Worm (Caenorhabditis elegans) whole organism, L3 larva: ENCODE measurements around the gene col-143.

Experiments used
- R02D3.7 ChIP-seq: fragments of 150-350 bp; optimal IDR thresholded peaks from 2 replicates; lab custom pipeline; 2014; ENCODE audit warnings: missing biosample characterization, missing genetic modification characterization
- ZK546.5 ChIP-seq: sonication (generic microtip); optimal IDR thresholded peaks from 2 replicates; lab custom pipeline; 2017; ENCODE audit warnings: missing biosample characterization, missing genetic modification characterization
- aly-2 ChIP-seq: fragments of 150-350 bp; optimal IDR thresholded peaks from 2 replicates; lab custom pipeline; 2014; ENCODE audit warnings: missing biosample characterization, missing genetic modification characterization
- ama-1 ChIP-seq: fragments of 150-350 bp; optimal IDR thresholded peaks from 2 replicates; lab custom pipeline; 2018
- ceh-16 ChIP-seq: sonication (generic microtip); optimal IDR thresholded peaks from 2 replicates; lab custom pipeline; 2017; ENCODE audit warnings: missing biosample characterization, missing genetic modification characterization
- ceh-28 ChIP-seq: fragments of 150-350 bp; optimal IDR thresholded peaks from 2 replicates; lab custom pipeline; 2014; ENCODE audit warnings: missing biosample characterization, missing genetic modification reagents, missing genetic modification characterization
- daf-12 ChIP-seq: fragments of 150-350 bp; optimal IDR thresholded peaks from 2 replicates; lab custom pipeline; 2014; ENCODE audit warnings: missing biosample characterization, missing genetic modification reagents, missing genetic modification characterization
- egl-5 ChIP-seq: fragments of 150-350 bp; optimal IDR thresholded peaks from 2 replicates; lab custom pipeline; 2017; ENCODE audit warnings: missing biosample characterization, missing genetic modification reagents, missing genetic modification characterization, inconsistent platforms
- elt-1 ChIP-seq: fragments of 150-350 bp; optimal IDR thresholded peaks from 2 replicates; lab custom pipeline; 2014; ENCODE audit warnings: missing biosample characterization, missing genetic modification characterization
- elt-2 ChIP-seq: sonication (generic microtip); optimal IDR thresholded peaks from 2 replicates; lab custom pipeline; 2016; ENCODE audit warnings: missing genetic modification reagents, mild to moderate bottlenecking, missing genetic modification characterization, missing compliant biosample characterization
- elt-3 ChIP-seq, 3 experiments: fragments of 150-350 bp in 1 of 3; sonication (generic microtip) in 2 of 3; optimal IDR thresholded peaks; 2 replicates in 2 of 3; 4 replicates in 1 of 3; lab custom pipeline; 2014 to 2017; ENCODE audit warnings: missing biosample characterization in 3 of 3, missing genetic modification characterization in 3 of 3
- eor-1 ChIP-seq, 2 experiments: fragments of 150-350 bp; optimal IDR thresholded peaks; 2 replicates each; lab custom pipeline; 2014 to 2018; ENCODE audit warnings: missing biosample characterization in 2 of 2, missing genetic modification characterization in 2 of 2
- fkh-10 ChIP-seq: sonication (generic microtip); optimal IDR thresholded peaks from 2 replicates; lab custom pipeline; 2017; ENCODE audit warnings: missing biosample characterization, missing genetic modification reagents, missing genetic modification characterization
- fkh-2 ChIP-seq: fragments of 150-350 bp; optimal IDR thresholded peaks from 2 replicates; lab custom pipeline; 2014; ENCODE audit warnings: missing biosample characterization, missing genetic modification reagents, missing genetic modification characterization
- fos-1 ChIP-seq: fragments of 150-350 bp; optimal IDR thresholded peaks from 2 replicates; lab custom pipeline; 2014; ENCODE audit warnings: missing biosample characterization, missing genetic modification characterization
- hmg-11 ChIP-seq: sonication (generic microtip); optimal IDR thresholded peaks from 2 replicates; lab custom pipeline; 2016; ENCODE audit warnings: missing genetic modification characterization, missing compliant biosample characterization
- jun-1 ChIP-seq: fragments of 150-350 bp; optimal IDR thresholded peaks from 2 replicates; lab custom pipeline; 2014; ENCODE audit warnings: missing biosample characterization, missing genetic modification reagents, missing genetic modification characterization
- lin-15B ChIP-seq: fragments of 150-350 bp; optimal IDR thresholded peaks from 2 replicates; lab custom pipeline; 2014; ENCODE audit warnings: missing biosample characterization, missing genetic modification characterization
- lin-39 ChIP-seq: fragments of 150-350 bp; optimal IDR thresholded peaks from 2 replicates; lab custom pipeline; 2018; ENCODE audit warnings: missing biosample characterization, missing genetic modification reagents, missing genetic modification characterization
- lsy-12 ChIP-seq: sonication (generic microtip); optimal IDR thresholded peaks from 2 replicates; lab custom pipeline; 2016; ENCODE audit warnings: mild to moderate bottlenecking, missing genetic modification characterization, missing compliant biosample characterization
- mdl-1 ChIP-seq: fragments of 150-350 bp; optimal IDR thresholded peaks from 2 replicates; lab custom pipeline; 2014; ENCODE audit warnings: missing biosample characterization, missing genetic modification characterization
- nfya-1 ChIP-seq: sonication (generic microtip); optimal IDR thresholded peaks from 2 replicates; lab custom pipeline; 2017; ENCODE audit warnings: missing genetic modification characterization, mild to moderate bottlenecking, missing compliant biosample characterization, antibody characterized with exemption, moderate library complexity; ENCODE audit not compliant: insufficient read depth
- nhr-11 ChIP-seq: fragments of 150-350 bp; optimal IDR thresholded peaks from 2 replicates; lab custom pipeline; 2014; ENCODE audit warnings: missing biosample characterization, missing genetic modification characterization
- nhr-12 ChIP-seq: fragments of 150-350 bp; optimal IDR thresholded peaks from 2 replicates; lab custom pipeline; 2014; ENCODE audit warnings: missing biosample characterization, missing genetic modification characterization
- nhr-23 ChIP-seq: fragments of 150-350 bp; optimal IDR thresholded peaks from 2 replicates; lab custom pipeline; 2014; ENCODE audit warnings: missing biosample characterization, missing genetic modification reagents, missing genetic modification characterization
- nhr-237 ChIP-seq: fragments of 150-350 bp; optimal IDR thresholded peaks from 2 replicates; lab custom pipeline; 2014; ENCODE audit warnings: missing biosample characterization, missing genetic modification characterization
- nhr-28 ChIP-seq: fragments of 150-350 bp; optimal IDR thresholded peaks from 2 replicates; lab custom pipeline; 2014; ENCODE audit warnings: missing biosample characterization, missing genetic modification characterization
- nhr-43 ChIP-seq: sonication (generic microtip); optimal IDR thresholded peaks from 2 replicates; lab custom pipeline; 2016; ENCODE audit warnings: mild to moderate bottlenecking, missing genetic modification characterization, missing compliant biosample characterization; ENCODE audit not compliant: poor library complexity, severe bottlenecking
- nhr-67 ChIP-seq: fragments of 150-350 bp; optimal IDR thresholded peaks from 2 replicates; lab custom pipeline; 2014; ENCODE audit warnings: missing biosample characterization, missing genetic modification characterization
- nhr-76 ChIP-seq: fragments of 150-350 bp; sonication (generic microtip); optimal IDR thresholded peaks from 5 replicates; lab custom pipeline; 2014; ENCODE audit warnings: missing biosample characterization, missing genetic modification characterization
- nhr-77 ChIP-seq: fragments of 150-350 bp; optimal IDR thresholded peaks from 2 replicates; lab custom pipeline; 2014; ENCODE audit warnings: missing biosample characterization, missing genetic modification characterization
- pha-4 ChIP-seq: fragments of 150-350 bp; optimal IDR thresholded peaks from 2 replicates; lab custom pipeline; 2014; ENCODE audit warnings: missing biosample characterization, missing genetic modification reagents, missing genetic modification characterization
- pqm-1 ChIP-seq: fragments of 150-350 bp; optimal IDR thresholded peaks from 2 replicates; lab custom pipeline; 2017; ENCODE audit warnings: missing biosample characterization, missing genetic modification characterization, inconsistent platforms
- sea-2 ChIP-seq: fragments of 150-350 bp; sonication (generic microtip); optimal IDR thresholded peaks from 4 replicates; lab custom pipeline; 2014; ENCODE audit warnings: missing biosample characterization, missing genetic modification reagents, missing genetic modification characterization
- snpc-4 ChIP-seq: fragments of 150-350 bp; optimal IDR thresholded peaks from 2 replicates; lab custom pipeline; 2014; ENCODE audit warnings: missing biosample characterization, missing genetic modification characterization
- tbx-2 ChIP-seq: sonication (generic microtip); optimal IDR thresholded peaks from 2 replicates; lab custom pipeline; 2016; ENCODE audit warnings: mild to moderate bottlenecking, missing genetic modification characterization, missing compliant biosample characterization
- unc-62 ChIP-seq: fragments of 150-350 bp; sonication (generic microtip); optimal IDR thresholded peaks from 4 replicates; lab custom pipeline; 2014; ENCODE audit warnings: missing biosample characterization, missing genetic modification reagents, missing genetic modification characterization
- zag-1 ChIP-seq: fragments of 150-350 bp; optimal IDR thresholded peaks from 2 replicates; lab custom pipeline; 2014; ENCODE audit warnings: missing biosample characterization, missing genetic modification characterization
- ztf-4 ChIP-seq: fragments of 150-350 bp; optimal IDR thresholded peaks from 2 replicates; lab custom pipeline; 2014; ENCODE audit warnings: missing biosample characterization, missing genetic modification characterization

Gene col-143

DNA sequence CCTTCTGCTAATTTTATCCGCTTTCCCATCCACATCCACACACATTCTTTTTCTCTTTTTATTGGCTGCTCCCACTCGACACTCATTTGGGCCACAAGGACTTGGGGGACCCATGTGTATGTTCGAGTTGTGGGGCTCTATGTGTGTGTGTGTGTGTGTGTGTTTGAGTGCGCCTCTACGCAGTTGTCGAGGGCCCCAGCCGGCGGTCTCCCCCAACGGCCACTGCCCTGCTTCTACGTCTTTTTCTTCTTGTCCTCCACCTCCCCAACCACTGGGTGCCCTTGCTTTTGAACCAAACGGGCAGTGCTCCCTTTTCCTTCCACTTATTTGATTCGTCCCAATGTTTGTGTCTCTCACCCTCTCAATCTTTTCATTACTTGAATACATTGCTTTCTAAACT, 45.2 kb downstream of the col-143 start:
- TF ChIP-seq nhr-67 (tag; lab: Kevin White, UChicago) = no peak
- TF ChIP-seq elt-2 (tag; lab: Kevin White, UChicago) = no peak
- no peak for TF ChIP-seq ztf-4 (tag; lab: Kevin White, UChicago)
- TF ChIP-seq sea-2 (GFP tag; lab: Kevin White, UChicago) = no peak
- no peak for TF ChIP-seq jun-1
- TF ChIP-seq nhr-43 (tag; lab: Kevin White, UChicago) = no peak
- TF ChIP-seq ceh-16 (tag; lab: Kevin White, UChicago) = no peak
- no peak for TF ChIP-seq ZK546.5 (tag; lab: Kevin White, UChicago)
- TF ChIP-seq mdl-1 (tag; lab: Kevin White, UChicago) = no peak
- TF ChIP-seq nhr-12 (tag; lab: Kevin White, UChicago) = no peak
- no peak for TF ChIP-seq elt-1 (tag; lab: Kevin White, UChicago)
- TF ChIP-seq R02D3.7 (tag; lab: Kevin White, UChicago) = no peak
- no peak for TF ChIP-seq elt-3 (tag; optimal IDR thresholded peaks at IDR 0.05; lab: Kevin White, UChicago)
- TF ChIP-seq zag-1 (tag; lab: Kevin White, UChicago) = no peak
- TF ChIP-seq nhr-11 (tag; lab: Kevin White, UChicago) = no peak
- no peak for TF ChIP-seq lin-15B
- TF ChIP-seq pqm-1 (tag; lab: Kevin White, UChicago) = no peak
- TF ChIP-seq egl-5 (tag; lab: Kevin White, UChicago) = peak; percentile 18
- no peak for TF ChIP-seq lsy-12
- no peak for TF ChIP-seq nhr-77
- TF ChIP-seq nfya-1 (tag; lab: Kevin White, UChicago) = peak; percentile 64
- TF ChIP-seq unc-62 (GFP tag; lab: Kevin White, UChicago) = no peak
- TF ChIP-seq fos-1 = no peak
- TF ChIP-seq snpc-4 = peak; percentile 93
- no peak for TF ChIP-seq daf-12
- TF ChIP-seq ama-1 (lab: Kevin White, UChicago) = peak; percentile 43
- TF ChIP-seq ceh-28 (tag; lab: Kevin White, UChicago) = no peak
- peak; percentile 51 for TF ChIP-seq lin-39
- TF ChIP-seq hmg-11 = peak; percentile 64
- TF ChIP-seq, all 47 proteins: peak for 6

DNA sequence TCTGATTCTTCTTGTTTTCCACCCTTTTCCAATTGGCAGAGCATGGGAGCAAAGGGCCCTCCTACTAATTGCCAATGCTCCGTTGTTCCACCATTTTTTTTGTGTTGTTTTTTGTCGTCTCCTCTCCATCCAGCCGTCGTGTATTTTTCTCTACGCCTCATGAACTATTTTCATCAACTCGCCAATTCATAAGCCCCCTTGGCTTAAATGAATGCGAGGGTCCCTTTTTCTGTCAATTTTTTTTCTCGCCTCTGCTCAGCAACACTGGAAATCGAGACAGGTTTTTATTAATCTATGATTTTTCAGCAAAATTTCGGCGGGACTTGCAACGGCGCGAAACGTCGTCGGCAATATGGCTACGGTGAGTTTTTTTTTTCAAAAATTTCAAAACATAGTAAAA, 45.6 kb downstream of the col-143 start, which contains the start of gene unc-70:
Gene unc-70, plus strand, starts transcription at position 301 of the 400 bp plus-strand sequence.
- TF ChIP-seq lsy-12 (no peak), nhr-28 (tag; lab: Kevin White, UChicago) (no peak), lin-15B (no peak), tbx-2 (tag; lab: Kevin White, UChicago) (no peak), unc-62 (GFP tag; lab: Kevin White, UChicago) (no peak), nfya-1 (tag; lab: Kevin White, UChicago) (no peak), pha-4 (no peak), nhr-11 (tag; lab: Kevin White, UChicago) (no peak), fos-1 (no peak)
- TF ChIP-seq, all 47 proteins: peak for 0

DNA sequence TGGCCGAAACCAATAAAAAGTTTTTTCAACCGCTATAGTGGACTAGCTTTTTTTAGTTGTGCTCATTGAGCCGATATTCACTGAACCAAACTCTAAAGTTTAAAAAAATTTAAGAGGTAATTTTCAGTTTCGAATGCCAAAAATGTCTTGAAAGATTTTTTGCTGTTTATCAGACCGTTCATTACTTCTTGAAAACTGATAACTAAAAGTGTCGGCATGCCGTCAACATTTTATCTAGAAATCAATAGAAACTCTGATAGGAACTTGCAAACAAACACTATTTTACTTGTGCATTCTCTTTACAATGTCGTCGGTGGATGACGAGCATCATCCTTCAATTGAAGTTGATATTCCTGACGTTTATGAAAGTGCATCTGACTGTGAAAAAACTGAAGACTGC, 46.3 kb downstream of the col-143 start:
- peak; percentile 68 for TF ChIP-seq elt-2 (tag; lab: Kevin White, UChicago)
- TF ChIP-seq elt-1 (tag; lab: Kevin White, UChicago) = no peak
- TF ChIP-seq nhr-237 (tag; lab: Kevin White, UChicago) = no peak
- no peak for TF ChIP-seq lin-15B
- no peak for TF ChIP-seq nhr-12 (tag; lab: Kevin White, UChicago)
- TF ChIP-seq nhr-23 (tag; lab: Kevin White, UChicago) = no peak
- TF ChIP-seq, all 47 proteins: peak for 1

DNA sequence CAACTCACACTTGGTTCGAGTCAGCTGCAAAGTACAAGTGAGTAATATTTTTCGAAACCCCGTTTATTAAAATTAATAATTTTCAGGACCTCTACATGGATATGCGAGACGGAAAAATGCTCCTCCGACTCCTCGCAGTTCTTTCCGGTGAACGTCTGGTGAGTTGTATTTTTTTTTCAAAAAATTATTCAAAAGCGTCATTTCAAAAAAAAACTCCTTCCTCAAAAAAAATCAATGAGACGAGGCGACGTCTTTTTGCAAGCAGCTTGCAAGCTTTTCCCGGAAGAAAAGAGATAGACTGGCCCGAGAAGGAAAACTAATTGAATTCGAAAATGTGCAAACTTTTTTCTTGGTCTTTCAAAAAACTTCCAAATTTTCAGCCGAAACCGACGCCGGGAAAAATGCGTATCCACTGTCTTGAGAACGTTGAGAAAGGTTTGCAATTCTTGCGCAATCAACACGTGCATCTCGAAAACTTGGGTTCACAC, 47.1 kb downstream of the col-143 start:
- TF ChIP-seq tbx-2 (tag; lab: Kevin White, UChicago) = no peak

DNA sequence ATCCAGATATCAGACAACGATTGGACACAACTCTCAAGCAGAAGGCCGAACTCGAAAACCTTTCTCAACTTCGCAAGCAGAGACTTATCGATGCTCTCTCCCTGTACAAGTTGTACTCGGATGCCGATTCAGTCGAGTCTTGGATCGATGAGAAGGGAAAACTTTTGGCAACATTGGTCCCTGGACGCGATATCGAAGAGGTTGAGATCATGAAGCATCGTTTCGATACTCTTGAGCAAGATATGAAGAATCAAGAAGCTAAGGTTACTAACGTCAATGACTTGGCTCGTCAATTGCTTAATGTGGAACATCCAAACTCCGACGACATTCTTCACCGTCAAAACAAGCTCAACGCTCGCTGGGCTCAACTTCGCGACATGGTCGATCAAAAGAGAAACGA, 49.6 kb downstream of the col-143 start:
- TF ChIP-seq tbx-2 (tag; lab: Kevin White, UChicago) (no peak), snpc-4 (no peak), nfya-1 (tag; lab: Kevin White, UChicago) (no peak), sea-2 (GFP tag; lab: Kevin White, UChicago) (no peak), nhr-12 (tag; lab: Kevin White, UChicago) (no peak), elt-2 (tag; lab: Kevin White, UChicago) (no peak), aly-2 (tag; lab: Kevin White, UChicago) (no peak), lsy-12 (no peak), eor-1 (tag; optimal IDR thresholded peaks at IDR 0.05; lab: Kevin White, UChicago) (no peak), R02D3.7 (tag; lab: Kevin White, UChicago) (no peak), fkh-10 (no peak), nhr-76 (no peak), ceh-16 (tag; lab: Kevin White, UChicago) (no peak), hmg-11 (no peak), mdl-1 (tag; lab: Kevin White, UChicago) (no peak), fkh-2 (tag; lab: Kevin White, UChicago) (no peak), pha-4 (no peak)
